Fruit fly (Drosophila melanogaster): ENCODE results near the gene for.

for gene

DNA sequence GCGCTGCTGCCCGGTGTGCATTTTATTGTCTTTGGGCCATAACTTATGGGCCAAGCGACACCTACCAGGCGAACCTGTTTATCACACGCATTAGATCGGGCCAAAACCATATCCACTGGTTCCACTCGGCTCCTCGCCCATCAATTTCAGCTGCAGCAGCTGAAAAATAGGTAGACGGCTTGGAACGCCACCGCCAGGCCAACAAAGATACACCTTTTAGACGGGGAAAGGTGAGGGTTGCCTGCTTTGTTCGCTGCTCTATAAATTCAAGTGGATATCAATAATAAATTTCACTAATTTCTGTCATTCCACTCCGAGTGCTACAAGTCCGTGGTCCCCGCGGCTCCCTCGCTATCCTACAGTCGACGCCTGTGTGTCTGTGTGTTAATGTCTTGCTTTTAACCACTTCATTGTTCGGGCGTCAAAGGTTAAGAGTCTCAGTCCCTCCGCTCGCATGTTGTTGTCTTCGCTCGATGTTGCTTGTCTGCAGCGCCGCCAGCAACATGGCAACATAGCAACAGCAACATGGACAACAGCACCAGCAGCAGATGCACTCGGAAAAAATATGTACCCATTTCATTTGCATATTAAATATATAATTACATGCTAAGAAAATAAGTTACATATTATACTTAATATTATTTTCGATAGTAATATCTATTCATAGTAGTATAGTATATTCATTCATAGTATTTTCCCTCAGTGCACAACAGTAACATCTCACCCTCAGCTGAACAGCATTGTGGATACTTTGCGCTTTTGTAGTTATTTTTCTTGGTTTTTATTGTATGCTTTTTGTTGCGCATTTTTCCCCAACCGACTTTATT is 68.6 kb downstream of the for start (continued):
- TF ChIP-seq trh (GFP tag; optimal IDR thresholded peaks at IDR 0.05) (peak; percentile 55), CG1603 (tag; optimal IDR thresholded peaks at IDR 0.05) (peak; percentile 87), CG11398 (GFP tag; optimal IDR thresholded peaks at IDR 0.05) (no peak), CG2199 (GFP tag; IDR thresholded peaks at IDR 0.05) (peak; percentile 59; the same call in 1 of the 3 replicates), CG11456 (GFP tag; IDR thresholded peaks at IDR 0.05) (no peak), sisA (GFP tag; IDR thresholded peaks at IDR 0.05) (peak; percentile 73), pfk (GFP tag; optimal IDR thresholded peaks at IDR 0.05) (no peak), CG17359 (tag; optimal IDR thresholded peaks at IDR 0.05) (peak; percentile 86), CG8388 (GFP tag; optimal IDR thresholded peaks at IDR 0.05) (peak; percentile 88), hbn (GFP tag; IDR thresholded peaks at IDR 0.05; ENCODE audit: partially characterized antibody) (no peak), CG33213 (GFP tag; optimal IDR thresholded peaks at IDR 0.05) (no peak), CG6765 (GFP tag; optimal IDR thresholded peaks at IDR 0.05) (no peak), Fer1 (GFP tag; optimal IDR thresholded peaks at IDR 0.05) (no peak), chm (GFP tag; IDR thresholded peaks at IDR 0.05) (peak; percentile 52), CG10267 (tag; optimal IDR thresholded peaks at IDR 0.05) (peak; percentile 91), chinmo (GFP tag; IDR thresholded peaks at IDR 0.05; ENCODE audit: partially characterized antibody) (0 out of 4 replicates have a peak, but pooled peaks have one; percentile 51), toy (GFP tag; IDR thresholded peaks at IDR 0.05) (no peak), CG9817 (tag; optimal IDR thresholded peaks at IDR 0.05) (peak; percentile 56), CG3838 (GFP tag; optimal IDR thresholded peaks at IDR 0.05) (peak; percentile 39), CG16863 (GFP tag; optimal IDR thresholded peaks at IDR 0.05) (no peak), odd (GFP tag; optimal IDR thresholded peaks at IDR 0.05) (peak; percentile 92), cwo (GFP tag; optimal IDR thresholded peaks at IDR 0.05) (peak; percentile 12), Dref (GFP tag; IDR thresholded peaks at IDR 0.05) (no peak), disco-r (GFP tag; optimal IDR thresholded peaks at IDR 0.05) (no peak), CG9437 (GFP tag; optimal IDR thresholded peaks at IDR 0.05) (peak; percentile 63), Stat92E (GFP tag; optimal IDR thresholded peaks at IDR 0.05) (no peak), tap (tag; optimal IDR thresholded peaks at IDR 0.05) (peak; percentile 87), CTCF (GFP tag; optimal IDR thresholded peaks at IDR 0.05) (peak; percentile 13), Hr3 (GFP tag; optimal IDR thresholded peaks at IDR 0.05) (peak; percentile 80), E2f2 (GFP tag; IDR thresholded peaks at IDR 0.05) (peak; percentile 54; the same call in 1 of the 2 replicates), slp2 (GFP tag; optimal IDR thresholded peaks at IDR 0.05) (no peak), GATAe (GFP tag; conservative IDR thresholded peaks at IDR 0.05) (no peak), HLHmδ (GFP tag; optimal IDR thresholded peaks at IDR 0.05) (no peak), CG30403 (GFP tag; optimal IDR thresholded peaks at IDR 0.05) (peak; percentile 80), CG1024 (GFP tag; IDR thresholded peaks at IDR 0.05) (peak; percentile 65), CG7987 (GFP tag; optimal IDR thresholded peaks at IDR 0.05) (peak; percentile 34), fd102C (GFP tag; optimal IDR thresholded peaks at IDR 0.05) (peak; percentile 84), grau (tag; optimal IDR thresholded peaks at IDR 0.05) (peak; percentile 86), CG8944 (GFP tag; optimal IDR thresholded peaks at IDR 0.05) (no peak), Nf-YA (GFP tag; IDR thresholded peaks at IDR 0.05) (peak; percentile 60), CG11695 (GFP tag; IDR thresholded peaks at IDR 0.05) (peak; percentile 84), gfzf (GFP tag; optimal IDR thresholded peaks at IDR 0.05) (no peak), vnd (GFP tag; IDR thresholded peaks at IDR 0.05; ENCODE audit: partially characterized antibody) (no peak), CG4707 (GFP tag; optimal IDR thresholded peaks at IDR 0.05) (peak; percentile 71), zfh2 (GFP tag; optimal IDR thresholded peaks at IDR 0.05) (no peak), dimm (GFP tag; IDR thresholded peaks at IDR 0.05) (peak; percentile 54), CG11723 (GFP tag; optimal IDR thresholded peaks at IDR 0.05) (peak; percentile 47), Tbp (GFP tag; optimal IDR thresholded peaks at IDR 0.05) (no peak), CG17385 (GFP tag; optimal IDR thresholded peaks at IDR 0.05) (peak; percentile 75)
